Worm (Caenorhabditis elegans) whole organism, midembryonic: ENCODE results near the gene R04E5.9.
A peak's percentile ranks its signal among the peaks of the same experiment; 100 is the strongest.

Source experiments
- T22C8.4 ChIP-seq: fragments of 200-800 bp; sonication (Bioruptor generic); IDR thresholded peaks from 2 replicates; pipeline ENCODE4 v1.3.6; 2022; ENCODE audit warnings: missing genetic modification characterization, missing compliant biosample characterization
- cog-1 ChIP-seq: sonication (generic microtip); optimal IDR thresholded peaks from 2 replicates; lab custom pipeline; 2016; ENCODE audit warnings: missing genetic modification characterization, missing compliant biosample characterization
- flt-1 ChIP-seq: fragments of 200-800 bp; sonication (Bioruptor generic); IDR thresholded peaks from 2 replicates; pipeline ENCODE4 v1.3.6; 2022; ENCODE audit warnings: missing genetic modification characterization, missing compliant biosample characterization
- klf-2 ChIP-seq: fragments of 200-800 bp; sonication (Bioruptor generic); conservative IDR thresholded peaks from 2 replicates; pipeline ENCODE4 v1.3.6; 2022; ENCODE audit warnings: missing genetic modification reagents, missing genetic modification characterization, missing compliant biosample characterization
- med-1 ChIP-seq: sonication (generic microtip); optimal IDR thresholded peaks from 2 replicates; lab custom pipeline; 2017; ENCODE audit warnings: missing genetic modification characterization, mild to moderate bottlenecking, missing compliant biosample characterization, antibody characterized with exemption, missing genetic modification reagents; ENCODE audit not compliant: insufficient read depth
- ref-1 ChIP-seq: fragments of 200-800 bp; sonication (Bioruptor generic); conservative IDR thresholded peaks from 2 replicates; pipeline ENCODE4 v1.3.6; 2022; ENCODE audit warnings: missing genetic modification reagents, missing genetic modification characterization, missing compliant biosample characterization
- tab-1 ChIP-seq: fragments of 200-800 bp; sonication (Bioruptor generic); IDR thresholded peaks from 2 replicates; pipeline ENCODE4 v1.3.6; 2022; ENCODE audit warnings: missing genetic modification characterization, missing compliant biosample characterization
- ztf-23 ChIP-seq: fragments of 200-800 bp; sonication (Bioruptor generic); IDR thresholded peaks from 2 replicates; pipeline ENCODE4 v1.3.6; 2022; ENCODE audit warnings: missing genetic modification reagents, missing genetic modification characterization, missing compliant biosample characterization
- ztf-29 ChIP-seq: fragments of 200-800 bp; sonication (Bioruptor generic); IDR thresholded peaks from 2 replicates; pipeline ENCODE4 v1.3.6; 2022; ENCODE audit warnings: missing genetic modification reagents, missing genetic modification characterization, missing compliant biosample characterization

R04E5.9 gene

ce11 chrX:8806070-8806799, 4.7 kb downstream of the R04E5.9 start, which contains the start of gene R04E5.8:
R04E5.8 (minus strand) TSS chrX:8806120.
- TF ChIP-seq flt-1: 0 out of 2 replicates have a peak, but pooled peaks have one; percentile 41
- no peak for TF ChIP-seq ztf-23

ce11 chrX:8805475-8805874, 5.5 kb downstream of the R04E5.9 start:
- TF ChIP-seq tab-1 (GFP tag; lab: Robert Waterston, UW) (no peak), klf-2 (GFP tag; lab: Robert Waterston, UW) (no peak), T22C8.4 (GFP tag; lab: Robert Waterston, UW) (no peak), ztf-23 (no peak), cog-1 (tag; lab: Kevin White, UChicago) (no peak), ref-1 (GFP tag; lab: Robert Waterston, UW) (no peak), flt-1 (no peak), ztf-29 (GFP tag; lab: Robert Waterston, UW) (no peak), med-1 (no peak)

ce11 chrX:8800983-8801382, 10.0 kb downstream of the R04E5.9 start:
- TF ChIP-seq med-1 (no peak), cog-1 (tag; lab: Kevin White, UChicago) (peak; percentile 2), ztf-29 (GFP tag; lab: Robert Waterston, UW) (no peak)

- TF ChIP-seq klf-2 (GFP tag; lab: Robert Waterston, UW) (no peak), ztf-29 (GFP tag; lab: Robert Waterston, UW) (no peak)
Measured at ce11 chrX:8800355-8800754, 10.6 kb downstream of the R04E5.9 start.

- TF ChIP-seq klf-2 (GFP tag; lab: Robert Waterston, UW) (no peak), flt-1 (no peak), T22C8.4 (GFP tag; lab: Robert Waterston, UW) (no peak), ref-1 (GFP tag; lab: Robert Waterston, UW) (no peak)
Measured at ce11 chrX:8799925-8800324, 11.0 kb downstream of the R04E5.9 start.

ce11 chrX:8797653-8798052, 13.3 kb downstream of the R04E5.9 start:
- no peak for TF ChIP-seq ztf-23
- TF ChIP-seq T22C8.4 (GFP tag; lab: Robert Waterston, UW): no peak

ce11 chrX:8796699-8797282, 14.2 kb downstream of the R04E5.9 start, which contains the start of gene R04E5.7:
R04E5.7 (minus strand) TSS chrX:8797262.
- TF ChIP-seq ztf-23 (peak; percentile 65; the same call in 1 of the 2 replicates), klf-2 (GFP tag; lab: Robert Waterston, UW) (no peak), T22C8.4 (GFP tag; lab: Robert Waterston, UW) (peak; percentile 61; the same call in 1 of the 2 replicates), flt-1 (peak; percentile 75), ref-1 (GFP tag; lab: Robert Waterston, UW) (no peak)

ce11 chrX:8791821-8792220, 19.1 kb downstream of the R04E5.9 start, which contains the start of gene chup-1:
chup-1 (plus strand) TSS chrX:8792160.
- TF ChIP-seq klf-2 (GFP tag; lab: Robert Waterston, UW): no peak
- TF ChIP-seq ztf-23: no peak
- no peak for TF ChIP-seq cog-1 (tag; lab: Kevin White, UChicago)
- no peak for TF ChIP-seq med-1
- no peak for TF ChIP-seq tab-1 (GFP tag; lab: Robert Waterston, UW)

- TF ChIP-seq ztf-29 (GFP tag; lab: Robert Waterston, UW) (no peak), ref-1 (GFP tag; lab: Robert Waterston, UW) (no peak), tab-1 (GFP tag; lab: Robert Waterston, UW) (no peak), med-1 (no peak), ztf-23 (no peak), klf-2 (GFP tag; lab: Robert Waterston, UW) (no peak), T22C8.4 (GFP tag; lab: Robert Waterston, UW) (no peak), flt-1 (no peak), cog-1 (tag; lab: Kevin White, UChicago) (no peak)
Measured at ce11 chrX:8790093-8790492, 20.8 kb downstream of the R04E5.9 start.

ce11 chrX:8789014-8789506, 21.9 kb downstream of the R04E5.9 start, which contains the start of gene unc-27:
unc-27 (plus strand) TSS chrX:8789456.
- TF ChIP-seq ref-1 (GFP tag; lab: Robert Waterston, UW) (no peak), flt-1 (no peak), klf-2 (GFP tag; lab: Robert Waterston, UW) (no peak), cog-1 (tag; lab: Kevin White, UChicago) (no peak), T22C8.4 (GFP tag; lab: Robert Waterston, UW) (no peak), ztf-29 (GFP tag; lab: Robert Waterston, UW) (no peak), tab-1 (GFP tag; lab: Robert Waterston, UW) (no peak), ztf-23 (no peak), med-1 (no peak)

- TF ChIP-seq med-1 (no peak), tab-1 (GFP tag; lab: Robert Waterston, UW) (no peak), cog-1 (tag; lab: Kevin White, UChicago) (no peak), ztf-29 (GFP tag; lab: Robert Waterston, UW) (no peak), flt-1 (no peak), ztf-23 (no peak), T22C8.4 (GFP tag; lab: Robert Waterston, UW) (no peak), klf-2 (GFP tag; lab: Robert Waterston, UW) (no peak), ref-1 (GFP tag; lab: Robert Waterston, UW) (no peak)
Measured at ce11 chrX:8787689-8788222, 23.2 kb downstream of the R04E5.9 start.
